Worm (Caenorhabditis elegans) whole organism, early embryonic: ENCODE data around the gene let-413.

Experiments used
- B0310.2 ChIP-seq: sonication (generic microtip); optimal IDR thresholded peaks from 2 replicates; lab custom pipeline; 2016; ENCODE audit warnings: mild to moderate bottlenecking, missing genetic modification characterization, missing compliant biosample characterization
- F13C5.2 ChIP-seq: sonication (generic microtip); optimal IDR thresholded peaks from 2 replicates; lab custom pipeline; 2017; ENCODE audit warnings: mild to moderate bottlenecking, missing genetic modification characterization, inconsistent platforms, missing compliant biosample characterization
- aly-1 ChIP-seq: sonication (generic microtip); optimal IDR thresholded peaks from 2 replicates; lab custom pipeline; 2016; ENCODE audit warnings: missing genetic modification characterization, missing compliant biosample characterization
- ama-1 ChIP-seq: fragments of 150-350 bp; optimal IDR thresholded peaks from 2 replicates; lab custom pipeline; 2014
- ceh-13 ChIP-seq: fragments of 200-800 bp; sonication (Bioruptor generic); optimal IDR thresholded peaks from 2 replicates; lab custom pipeline; 2018; ENCODE audit warnings: mild to moderate bottlenecking, missing genetic modification characterization, missing compliant biosample characterization
- ceh-36 ChIP-seq: sonication (generic microtip); optimal IDR thresholded peaks from 2 replicates; lab custom pipeline; 2016; ENCODE audit warnings: missing genetic modification characterization, inconsistent platforms, missing compliant biosample characterization
- ets-7 ChIP-seq: sonication (generic microtip); optimal IDR thresholded peaks from 2 replicates; lab custom pipeline; 2016; ENCODE audit warnings: missing genotype, missing genetic modification characterization, missing compliant biosample characterization
- flt-1 ChIP-seq: fragments of 200-800 bp; sonication (Bioruptor generic); IDR thresholded peaks from 2 replicates; pipeline ENCODE4 v1.3.6; 2022; ENCODE audit warnings: missing genetic modification characterization, missing compliant biosample characterization
- hmbx-1 ChIP-seq: sonication (generic microtip); optimal IDR thresholded peaks from 2 replicates; lab custom pipeline; 2016; ENCODE audit warnings: mild to moderate bottlenecking, missing genetic modification characterization, missing compliant biosample characterization
- hmg-4 ChIP-seq: fragments of 200-800 bp; sonication (Bioruptor generic); optimal IDR thresholded peaks from 2 replicates; lab custom pipeline; 2018; ENCODE audit warnings: mild to moderate bottlenecking, missing genetic modification characterization, missing compliant biosample characterization
- scrt-1 ChIP-seq: fragments of 200-800 bp; sonication (Bioruptor generic); IDR thresholded peaks from 2 replicates; pipeline ENCODE4 v1.3.6; 2022; ENCODE audit warnings: missing genetic modification characterization, missing compliant biosample characterization
- tbx-11 ChIP-seq: fragments of 200-800 bp; sonication (Bioruptor generic); IDR thresholded peaks from 2 replicates; pipeline ENCODE4 v1.3.6; 2022; ENCODE audit warnings: missing genetic modification characterization, missing compliant biosample characterization
- tra-4 ChIP-seq: sonication (generic microtip); optimal IDR thresholded peaks from 2 replicates; lab custom pipeline; 2017; ENCODE audit warnings: missing genetic modification characterization, missing compliant biosample characterization

DNA sequence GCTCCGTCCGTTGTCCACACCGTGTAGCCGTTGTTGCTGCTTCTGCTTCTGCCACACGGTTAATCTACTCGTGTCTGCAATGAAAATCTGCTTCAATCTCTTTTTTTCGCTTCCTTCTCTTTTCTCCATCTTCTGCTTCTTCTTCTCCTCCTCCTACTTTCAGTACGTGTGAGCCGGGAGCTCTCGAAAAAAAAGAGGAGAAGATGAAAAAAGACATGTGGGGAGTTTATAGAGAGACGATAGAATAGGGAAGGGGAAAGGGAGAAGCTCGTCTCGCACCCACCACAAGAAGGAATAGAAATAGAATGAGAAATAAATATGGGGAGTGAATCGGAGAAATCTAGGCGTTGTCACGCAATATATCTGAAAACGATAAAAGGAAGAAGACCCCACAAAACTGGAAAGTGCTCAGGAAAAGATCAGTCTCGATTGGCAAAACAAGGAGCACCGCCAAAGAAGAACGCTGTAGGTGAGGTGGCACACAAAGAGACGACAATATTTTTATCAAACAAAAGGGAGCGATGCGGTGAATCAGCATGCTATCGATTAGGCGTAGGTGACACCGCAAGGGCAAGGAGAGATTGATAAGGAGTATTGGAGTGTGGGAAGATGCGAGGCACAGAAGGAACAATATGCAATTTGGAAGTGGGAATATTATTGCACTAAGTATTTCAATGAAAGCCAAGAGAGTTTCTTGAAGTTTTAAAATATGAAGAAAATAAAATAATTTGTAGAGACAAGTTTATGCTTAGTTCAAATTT lies at the start of gene let-413:
- no peak for TF ChIP-seq B0310.2
- no peak for TF ChIP-seq ama-1 (lab: Kevin White, UChicago)
- TF ChIP-seq hmg-4 (GFP tag; lab: Kevin White, UChicago): no peak
- no peak for TF ChIP-seq F13C5.2 (tag; lab: Kevin White, UChicago)
- no peak for TF ChIP-seq tbx-11 (GFP tag; lab: Robert Waterston, UW)
- TF ChIP-seq flt-1: no peak
- TF ChIP-seq scrt-1: no peak
- no peak for TF ChIP-seq ets-7
- TF ChIP-seq ceh-13 (GFP tag; lab: Kevin White, UChicago): no peak
- no peak for TF ChIP-seq ceh-36
- TF ChIP-seq aly-1 (tag; lab: Kevin White, UChicago): peak; percentile 21
- TF ChIP-seq tra-4 (tag; lab: Kevin White, UChicago): no peak
- no peak for TF ChIP-seq hmbx-1 (tag; lab: Kevin White, UChicago)
